Worm (Caenorhabditis elegans) whole organism, early embryonic: ENCODE measurements around the gene aat-6.

Source experiments
- B0310.2 ChIP-seq: sonication (generic microtip); optimal IDR thresholded peaks from 2 replicates; lab custom pipeline; 2016; ENCODE audit warnings: mild to moderate bottlenecking, missing genetic modification characterization, missing compliant biosample characterization
- F13C5.2 ChIP-seq: sonication (generic microtip); optimal IDR thresholded peaks from 2 replicates; lab custom pipeline; 2017; ENCODE audit warnings: mild to moderate bottlenecking, missing genetic modification characterization, inconsistent platforms, missing compliant biosample characterization
- aly-1 ChIP-seq: sonication (generic microtip); optimal IDR thresholded peaks from 2 replicates; lab custom pipeline; 2016; ENCODE audit warnings: missing genetic modification characterization, missing compliant biosample characterization
- ama-1 ChIP-seq: fragments of 150-350 bp; optimal IDR thresholded peaks from 2 replicates; lab custom pipeline; 2014
- ceh-13 ChIP-seq: fragments of 200-800 bp; sonication (Bioruptor generic); optimal IDR thresholded peaks from 2 replicates; lab custom pipeline; 2018; ENCODE audit warnings: mild to moderate bottlenecking, missing genetic modification characterization, missing compliant biosample characterization
- ceh-36 ChIP-seq: sonication (generic microtip); optimal IDR thresholded peaks from 2 replicates; lab custom pipeline; 2016; ENCODE audit warnings: missing genetic modification characterization, inconsistent platforms, missing compliant biosample characterization
- ets-7 ChIP-seq: sonication (generic microtip); optimal IDR thresholded peaks from 2 replicates; lab custom pipeline; 2016; ENCODE audit warnings: missing genotype, missing genetic modification characterization, missing compliant biosample characterization
- flt-1 ChIP-seq: fragments of 200-800 bp; sonication (Bioruptor generic); IDR thresholded peaks from 2 replicates; pipeline ENCODE4 v1.3.6; 2022; ENCODE audit warnings: missing genetic modification characterization, missing compliant biosample characterization
- hmbx-1 ChIP-seq: sonication (generic microtip); optimal IDR thresholded peaks from 2 replicates; lab custom pipeline; 2016; ENCODE audit warnings: mild to moderate bottlenecking, missing genetic modification characterization, missing compliant biosample characterization
- hmg-4 ChIP-seq: fragments of 200-800 bp; sonication (Bioruptor generic); optimal IDR thresholded peaks from 2 replicates; lab custom pipeline; 2018; ENCODE audit warnings: mild to moderate bottlenecking, missing genetic modification characterization, missing compliant biosample characterization
- hnd-1 ChIP-seq: sonication (generic microtip); optimal IDR thresholded peaks from 2 replicates; lab custom pipeline; 2016; ENCODE audit warnings: missing genetic modification characterization, missing compliant biosample characterization
- pes-1 ChIP-seq: fragments of 200-800 bp; sonication (Bioruptor generic); IDR thresholded peaks from 2 replicates; pipeline ENCODE4 v1.3.6; 2022; ENCODE audit warnings: missing genetic modification reagents, missing genetic modification characterization, missing compliant biosample characterization
- scrt-1 ChIP-seq: fragments of 200-800 bp; sonication (Bioruptor generic); IDR thresholded peaks from 2 replicates; pipeline ENCODE4 v1.3.6; 2022; ENCODE audit warnings: missing genetic modification characterization, missing compliant biosample characterization
- sea-1 ChIP-seq: fragments of 200-800 bp; sonication (Bioruptor generic); conservative IDR thresholded peaks from 2 replicates; pipeline ENCODE4 v1.3.6; 2022; ENCODE audit warnings: missing genetic modification characterization, missing compliant biosample characterization
- tbx-11 ChIP-seq: fragments of 200-800 bp; sonication (Bioruptor generic); IDR thresholded peaks from 2 replicates; pipeline ENCODE4 v1.3.6; 2022; ENCODE audit warnings: missing genetic modification characterization, missing compliant biosample characterization
- tbx-37 ChIP-seq: fragments of 200-800 bp; sonication (Bioruptor generic); conservative IDR thresholded peaks from 2 replicates; pipeline ENCODE4 v1.3.6; 2022; ENCODE audit warnings: missing genetic modification reagents, missing genetic modification characterization, missing compliant biosample characterization
- tra-4 ChIP-seq: sonication (generic microtip); optimal IDR thresholded peaks from 2 replicates; lab custom pipeline; 2017; ENCODE audit warnings: missing genetic modification characterization, missing compliant biosample characterization

The aat-6 gene

ce11 chrV:11496283-11496682, 25.8 kb upstream of the aat-6 start, which contains the start of gene htrl-1:
Gene htrl-1, minus strand, starts transcription at chrV:11496383.
- no peak for TF ChIP-seq ama-1
- TF ChIP-seq hmbx-1 (tag; lab: Kevin White, UChicago), result no peak
- no peak for TF ChIP-seq tbx-37 (GFP tag; lab: Robert Waterston, UW)
- no peak for TF ChIP-seq ceh-36 (tag; lab: Kevin White, UChicago)
- TF ChIP-seq sea-1, result no peak
- no peak for TF ChIP-seq tra-4 (tag; lab: Kevin White, UChicago)

- no peak for TF ChIP-seq tbx-11 (GFP tag; lab: Robert Waterston, UW)
- TF ChIP-seq tra-4 (tag; lab: Kevin White, UChicago), result no peak
- TF ChIP-seq tbx-37 (GFP tag; lab: Robert Waterston, UW), result no peak
- no peak for TF ChIP-seq sea-1
- no peak for TF ChIP-seq hmg-4 (GFP tag; lab: Kevin White, UChicago)
- no peak for TF ChIP-seq flt-1
- TF ChIP-seq ama-1, result no peak
- no peak for TF ChIP-seq ets-7 (tag; lab: Kevin White, UChicago)
- no peak for TF ChIP-seq pes-1 (GFP tag; lab: Robert Waterston, UW)
- TF ChIP-seq ceh-13 (GFP tag; lab: Kevin White, UChicago), result no peak
- TF ChIP-seq F13C5.2 (tag; lab: Kevin White, UChicago), result no peak
- no peak for TF ChIP-seq scrt-1 (GFP tag; lab: Robert Waterston, UW)
- no peak for TF ChIP-seq hnd-1
- no peak for TF ChIP-seq aly-1 (tag; lab: Kevin White, UChicago)
- TF ChIP-seq ceh-36 (tag; lab: Kevin White, UChicago), result no peak
- no peak for TF ChIP-seq B0310.2 (tag; lab: Kevin White, UChicago)
Measured at ce11 chrV:11492456-11492855, 22.0 kb upstream of the aat-6 start, which contains the start of gene T11F9.21. Gene T11F9.21, plus strand, starts transcription at chrV:11492756.

- TF ChIP-seq scrt-1 (GFP tag; lab: Robert Waterston, UW) (no peak), tra-4 (tag; lab: Kevin White, UChicago) (no peak), hmbx-1 (tag; lab: Kevin White, UChicago) (no peak), aly-1 (tag; lab: Kevin White, UChicago) (no peak), ceh-13 (GFP tag; lab: Kevin White, UChicago) (no peak), F13C5.2 (tag; lab: Kevin White, UChicago) (no peak), pes-1 (GFP tag; lab: Robert Waterston, UW) (no peak), ama-1 (no peak), hmg-4 (GFP tag; lab: Kevin White, UChicago) (no peak), tbx-11 (GFP tag; lab: Robert Waterston, UW) (no peak), flt-1 (no peak), ceh-36 (tag; lab: Kevin White, UChicago) (no peak), sea-1 (no peak)
Measured at ce11 chrV:11490382-11490781, 19.9 kb upstream of the aat-6 start, which contains the start of gene dhs-19. Gene dhs-19, minus strand, starts transcription at chrV:11490482.

- TF ChIP-seq tbx-11 (GFP tag; lab: Robert Waterston, UW), result no peak
- no peak for TF ChIP-seq F13C5.2 (tag; lab: Kevin White, UChicago)
- no peak for TF ChIP-seq B0310.2 (tag; lab: Kevin White, UChicago)
- TF ChIP-seq ets-7 (tag; lab: Kevin White, UChicago), result no peak
- no peak for TF ChIP-seq flt-1
- TF ChIP-seq tbx-37 (GFP tag; lab: Robert Waterston, UW), result no peak
- TF ChIP-seq sea-1, result no peak
- no peak for TF ChIP-seq hmg-4 (GFP tag; lab: Kevin White, UChicago)
- TF ChIP-seq hnd-1, result no peak
- TF ChIP-seq hmbx-1 (tag; lab: Kevin White, UChicago), result no peak
- no peak for TF ChIP-seq ceh-13 (GFP tag; lab: Kevin White, UChicago)
- no peak for TF ChIP-seq aly-1 (tag; lab: Kevin White, UChicago)
Measured at ce11 chrV:11488288-11488687, 17.8 kb upstream of the aat-6 start.

- TF ChIP-seq ama-1, result no peak
- no peak for TF ChIP-seq tbx-37 (GFP tag; lab: Robert Waterston, UW)
- no peak for TF ChIP-seq ceh-13 (GFP tag; lab: Kevin White, UChicago)
- TF ChIP-seq F13C5.2 (tag; lab: Kevin White, UChicago), result no peak
- no peak for TF ChIP-seq sea-1
- no peak for TF ChIP-seq B0310.2 (tag; lab: Kevin White, UChicago)
- TF ChIP-seq tra-4 (tag; lab: Kevin White, UChicago), result no peak
- TF ChIP-seq ets-7 (tag; lab: Kevin White, UChicago), result no peak
- TF ChIP-seq tbx-11 (GFP tag; lab: Robert Waterston, UW), result no peak
- no peak for TF ChIP-seq pes-1 (GFP tag; lab: Robert Waterston, UW)
- no peak for TF ChIP-seq flt-1
- TF ChIP-seq hmbx-1 (tag; lab: Kevin White, UChicago), result no peak
- TF ChIP-seq scrt-1 (GFP tag; lab: Robert Waterston, UW), result no peak
- TF ChIP-seq aly-1 (tag; lab: Kevin White, UChicago), result no peak
- no peak for TF ChIP-seq hmg-4 (GFP tag; lab: Kevin White, UChicago)
- TF ChIP-seq hnd-1, result no peak
- TF ChIP-seq ceh-36 (tag; lab: Kevin White, UChicago), result no peak
Measured at ce11 chrV:11486680-11487079, 16.2 kb upstream of the aat-6 start, which contains the start of gene T11F9.10. Gene T11F9.10, plus strand, starts transcription at chrV:11486980.

DNA sequence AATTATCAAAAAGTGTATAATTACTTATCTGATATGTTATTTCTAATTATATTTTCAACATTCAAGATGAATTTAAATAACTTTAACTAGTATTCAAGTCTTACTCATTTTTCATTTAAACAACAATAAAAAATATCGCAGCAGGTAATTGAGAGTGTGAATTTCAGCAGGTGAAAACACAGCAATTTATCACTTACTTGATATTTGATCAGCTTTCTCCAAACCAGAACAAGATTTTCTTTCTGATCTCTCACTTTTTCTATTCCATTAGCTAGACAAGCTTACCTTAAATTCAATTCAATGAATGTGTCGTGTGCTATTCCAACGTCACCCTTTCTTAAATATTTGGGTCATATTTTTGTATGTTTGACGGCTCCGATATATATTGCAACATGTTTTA, 15.1 kb upstream of the aat-6 start, which contains the start of gene srh-1:
Gene srh-1, plus strand, starts transcription at position 301 of the 400 bp plus-strand sequence.
- no peak for TF ChIP-seq pes-1 (GFP tag; lab: Robert Waterston, UW)
- no peak for TF ChIP-seq ets-7 (tag; lab: Kevin White, UChicago)
- TF ChIP-seq F13C5.2 (tag; lab: Kevin White, UChicago), result no peak
- TF ChIP-seq flt-1, result no peak
- no peak for TF ChIP-seq ceh-13 (GFP tag; lab: Kevin White, UChicago)
- no peak for TF ChIP-seq tbx-11 (GFP tag; lab: Robert Waterston, UW)
- TF ChIP-seq ama-1, result no peak
- TF ChIP-seq tbx-37 (GFP tag; lab: Robert Waterston, UW), result no peak
- no peak for TF ChIP-seq hmg-4 (GFP tag; lab: Kevin White, UChicago)
- TF ChIP-seq aly-1 (tag; lab: Kevin White, UChicago), result no peak
- TF ChIP-seq sea-1, result no peak
- TF ChIP-seq scrt-1 (GFP tag; lab: Robert Waterston, UW), result no peak
- TF ChIP-seq tra-4 (tag; lab: Kevin White, UChicago), result no peak
- no peak for TF ChIP-seq B0310.2 (tag; lab: Kevin White, UChicago)
- TF ChIP-seq hnd-1, result no peak
- no peak for TF ChIP-seq ceh-36 (tag; lab: Kevin White, UChicago)
- no peak for TF ChIP-seq hmbx-1 (tag; lab: Kevin White, UChicago)
